Worm (Caenorhabditis elegans): ENCODE data around the gene F32D8.12.

ce11 chrV:10886405-10886887, 4.4 kb downstream of the F32D8.12 start, which contains the start of gene F32D8.3:
- TF ChIP-seq nhr-10 (tag; optimal IDR thresholded peaks at IDR 0.05): no peak
- no peak for TF ChIP-seq ama-1 (optimal IDR thresholded peaks at IDR 0.05)
- TF ChIP-seq zfp-3 (GFP tag; conservative IDR thresholded peaks at IDR 0.05): no peak
- TF ChIP-seq ZK546.5 (tag; optimal IDR thresholded peaks at IDR 0.05): no peak
- peak; percentile 33 for TF ChIP-seq nhr-28 (tag; optimal IDR thresholded peaks at IDR 0.05)
- TF ChIP-seq snpc-4 (tag; optimal IDR thresholded peaks at IDR 0.05): no peak
- no peak for TF ChIP-seq nhr-76 (tag; optimal IDR thresholded peaks at IDR 0.05)
- TF ChIP-seq unc-130 (GFP tag; optimal IDR thresholded peaks at IDR 0.05): no peak
- no peak for TF ChIP-seq nhr-237 (tag; optimal IDR thresholded peaks at IDR 0.05)
- TF ChIP-seq mdl-1 (tag; optimal IDR thresholded peaks at IDR 0.05): peak in 1 of 2 experiments; percentile 52
- no peak for TF ChIP-seq lin-39 (tag; optimal IDR thresholded peaks at IDR 0.05)
